Worm (Caenorhabditis elegans) whole organism, L4/young adult: ENCODE results near the gene jmjd-1.2.

Experiments
- dao-5 ChIP-seq: sonication (generic microtip); optimal IDR thresholded peaks from 2 replicates; lab custom pipeline; 2016; ENCODE audit warnings: missing genotype, missing genetic modification characterization, moderate library complexity, missing compliant biosample characterization
- him-1 ChIP-seq: sonication (generic microtip); optimal IDR thresholded peaks from 2 replicates; lab custom pipeline; 2016; ENCODE audit warnings: missing genotype, missing genetic modification reagents, missing genetic modification characterization, missing compliant biosample characterization

- TF ChIP-seq him-1: no peak
- TF ChIP-seq dao-5 (tag; lab: Kevin White, UChicago): no peak
Measured at ce11 chrIV:4652365-4652844, 8.4 kb upstream of the jmjd-1.2 start, which contains the start of gene F29B9.5.
